Worm (Caenorhabditis elegans) whole organism, L3 larva: ENCODE measurements around the gene git-1.
A peak's percentile ranks its signal among the peaks of the same experiment; 100 is the strongest.

Experiments used
- R02D3.7 ChIP-seq: fragments of 150-350 bp; optimal IDR thresholded peaks from 2 replicates; lab custom pipeline; 2014; ENCODE audit warnings: missing biosample characterization, missing genetic modification characterization
- ZK546.5 ChIP-seq: sonication (generic microtip); optimal IDR thresholded peaks from 2 replicates; lab custom pipeline; 2017; ENCODE audit warnings: missing biosample characterization, missing genetic modification characterization
- aly-2 ChIP-seq: fragments of 150-350 bp; optimal IDR thresholded peaks from 2 replicates; lab custom pipeline; 2014; ENCODE audit warnings: missing biosample characterization, missing genetic modification characterization
- ama-1 ChIP-seq: fragments of 150-350 bp; optimal IDR thresholded peaks from 2 replicates; lab custom pipeline; 2018
- ceh-16 ChIP-seq: sonication (generic microtip); optimal IDR thresholded peaks from 2 replicates; lab custom pipeline; 2017; ENCODE audit warnings: missing biosample characterization, missing genetic modification characterization
- ceh-28 ChIP-seq: fragments of 150-350 bp; optimal IDR thresholded peaks from 2 replicates; lab custom pipeline; 2014; ENCODE audit warnings: missing biosample characterization, missing genetic modification reagents, missing genetic modification characterization
- ceh-82 ChIP-seq: fragments of 150-350 bp; optimal IDR thresholded peaks from 2 replicates; lab custom pipeline; 2014; ENCODE audit warnings: missing biosample characterization, missing genetic modification characterization
- ceh-9 ChIP-seq: sonication (generic microtip); optimal IDR thresholded peaks from 2 replicates; lab custom pipeline; 2018; ENCODE audit warnings: missing biosample characterization, missing genetic modification characterization
- daf-12 ChIP-seq: fragments of 150-350 bp; optimal IDR thresholded peaks from 2 replicates; lab custom pipeline; 2014; ENCODE audit warnings: missing biosample characterization, missing genetic modification reagents, missing genetic modification characterization
- egl-27 ChIP-seq: sonication (generic microtip); optimal IDR thresholded peaks from 4 replicates; lab custom pipeline; 2017; ENCODE audit warnings: missing biosample characterization, missing genetic modification reagents, missing genetic modification characterization
- egl-5 ChIP-seq: fragments of 150-350 bp; optimal IDR thresholded peaks from 2 replicates; lab custom pipeline; 2017; ENCODE audit warnings: missing biosample characterization, missing genetic modification reagents, missing genetic modification characterization, inconsistent platforms
- elt-1 ChIP-seq: fragments of 150-350 bp; optimal IDR thresholded peaks from 2 replicates; lab custom pipeline; 2014; ENCODE audit warnings: missing biosample characterization, missing genetic modification characterization
- elt-2 ChIP-seq: sonication (generic microtip); optimal IDR thresholded peaks from 2 replicates; lab custom pipeline; 2016; ENCODE audit warnings: missing genetic modification reagents, mild to moderate bottlenecking, missing genetic modification characterization, missing compliant biosample characterization
- elt-3 ChIP-seq, 3 experiments: fragments of 150-350 bp in 1 of 3; sonication (generic microtip) in 2 of 3; optimal IDR thresholded peaks; 2 replicates in 2 of 3; 4 replicates in 1 of 3; lab custom pipeline; 2014 to 2017; ENCODE audit warnings: missing biosample characterization in 3 of 3, missing genetic modification characterization in 3 of 3
- eor-1 ChIP-seq, 2 experiments: fragments of 150-350 bp; optimal IDR thresholded peaks; 2 replicates each; lab custom pipeline; 2014 to 2018; ENCODE audit warnings: missing biosample characterization in 2 of 2, missing genetic modification characterization in 2 of 2
- fkh-10 ChIP-seq: sonication (generic microtip); optimal IDR thresholded peaks from 2 replicates; lab custom pipeline; 2017; ENCODE audit warnings: missing biosample characterization, missing genetic modification reagents, missing genetic modification characterization
- fkh-2 ChIP-seq: fragments of 150-350 bp; optimal IDR thresholded peaks from 2 replicates; lab custom pipeline; 2014; ENCODE audit warnings: missing biosample characterization, missing genetic modification reagents, missing genetic modification characterization
- fos-1 ChIP-seq: fragments of 150-350 bp; optimal IDR thresholded peaks from 2 replicates; lab custom pipeline; 2014; ENCODE audit warnings: missing biosample characterization, missing genetic modification characterization
- hmg-11 ChIP-seq: sonication (generic microtip); optimal IDR thresholded peaks from 2 replicates; lab custom pipeline; 2016; ENCODE audit warnings: missing genetic modification characterization, missing compliant biosample characterization
- jun-1 ChIP-seq: fragments of 150-350 bp; optimal IDR thresholded peaks from 2 replicates; lab custom pipeline; 2014; ENCODE audit warnings: missing biosample characterization, missing genetic modification reagents, missing genetic modification characterization
- lin-15B ChIP-seq: fragments of 150-350 bp; optimal IDR thresholded peaks from 2 replicates; lab custom pipeline; 2014; ENCODE audit warnings: missing biosample characterization, missing genetic modification characterization
- lin-39 ChIP-seq: fragments of 150-350 bp; optimal IDR thresholded peaks from 2 replicates; lab custom pipeline; 2018; ENCODE audit warnings: missing biosample characterization, missing genetic modification reagents, missing genetic modification characterization
- lsy-12 ChIP-seq: sonication (generic microtip); optimal IDR thresholded peaks from 2 replicates; lab custom pipeline; 2016; ENCODE audit warnings: mild to moderate bottlenecking, missing genetic modification characterization, missing compliant biosample characterization
- mdl-1 ChIP-seq: fragments of 150-350 bp; optimal IDR thresholded peaks from 2 replicates; lab custom pipeline; 2014; ENCODE audit warnings: missing biosample characterization, missing genetic modification characterization
- mml-1 ChIP-seq: fragments of 150-350 bp; sonication (generic microtip); optimal IDR thresholded peaks from 3 replicates; lab custom pipeline; 2014; ENCODE audit warnings: missing biosample characterization, missing genetic modification characterization
- nfya-1 ChIP-seq: sonication (generic microtip); optimal IDR thresholded peaks from 2 replicates; lab custom pipeline; 2017; ENCODE audit warnings: missing genetic modification characterization, mild to moderate bottlenecking, missing compliant biosample characterization, antibody characterized with exemption, moderate library complexity; ENCODE audit not compliant: insufficient read depth
- nhr-11 ChIP-seq: fragments of 150-350 bp; optimal IDR thresholded peaks from 2 replicates; lab custom pipeline; 2014; ENCODE audit warnings: missing biosample characterization, missing genetic modification characterization
- nhr-12 ChIP-seq: fragments of 150-350 bp; optimal IDR thresholded peaks from 2 replicates; lab custom pipeline; 2014; ENCODE audit warnings: missing biosample characterization, missing genetic modification characterization
- nhr-23 ChIP-seq: fragments of 150-350 bp; optimal IDR thresholded peaks from 2 replicates; lab custom pipeline; 2014; ENCODE audit warnings: missing biosample characterization, missing genetic modification reagents, missing genetic modification characterization
- nhr-237 ChIP-seq: fragments of 150-350 bp; optimal IDR thresholded peaks from 2 replicates; lab custom pipeline; 2014; ENCODE audit warnings: missing biosample characterization, missing genetic modification characterization
- nhr-25 ChIP-seq: sonication (generic microtip); optimal IDR thresholded peaks from 2 replicates; lab custom pipeline; 2017; ENCODE audit warnings: missing biosample characterization, missing genetic modification characterization
- nhr-28 ChIP-seq: fragments of 150-350 bp; optimal IDR thresholded peaks from 2 replicates; lab custom pipeline; 2014; ENCODE audit warnings: missing biosample characterization, missing genetic modification characterization
- nhr-43 ChIP-seq: sonication (generic microtip); optimal IDR thresholded peaks from 2 replicates; lab custom pipeline; 2016; ENCODE audit warnings: mild to moderate bottlenecking, missing genetic modification characterization, missing compliant biosample characterization; ENCODE audit not compliant: poor library complexity, severe bottlenecking
- nhr-67 ChIP-seq: fragments of 150-350 bp; optimal IDR thresholded peaks from 2 replicates; lab custom pipeline; 2014; ENCODE audit warnings: missing biosample characterization, missing genetic modification characterization
- nhr-76 ChIP-seq: fragments of 150-350 bp; sonication (generic microtip); optimal IDR thresholded peaks from 5 replicates; lab custom pipeline; 2014; ENCODE audit warnings: missing biosample characterization, missing genetic modification characterization
- nhr-77 ChIP-seq: fragments of 150-350 bp; optimal IDR thresholded peaks from 2 replicates; lab custom pipeline; 2014; ENCODE audit warnings: missing biosample characterization, missing genetic modification characterization
- pha-4 ChIP-seq: fragments of 150-350 bp; optimal IDR thresholded peaks from 2 replicates; lab custom pipeline; 2014; ENCODE audit warnings: missing biosample characterization, missing genetic modification reagents, missing genetic modification characterization
- pqm-1 ChIP-seq: fragments of 150-350 bp; optimal IDR thresholded peaks from 2 replicates; lab custom pipeline; 2017; ENCODE audit warnings: missing biosample characterization, missing genetic modification characterization, inconsistent platforms
- sea-2 ChIP-seq: fragments of 150-350 bp; sonication (generic microtip); optimal IDR thresholded peaks from 4 replicates; lab custom pipeline; 2014; ENCODE audit warnings: missing biosample characterization, missing genetic modification reagents, missing genetic modification characterization
- skn-1 ChIP-seq: fragments of 150-350 bp; optimal IDR thresholded peaks from 2 replicates; lab custom pipeline; 2014; ENCODE audit warnings: missing biosample characterization, missing genetic modification characterization
- snpc-4 ChIP-seq: fragments of 150-350 bp; optimal IDR thresholded peaks from 2 replicates; lab custom pipeline; 2014; ENCODE audit warnings: missing biosample characterization, missing genetic modification characterization
- tbx-2 ChIP-seq: sonication (generic microtip); optimal IDR thresholded peaks from 2 replicates; lab custom pipeline; 2016; ENCODE audit warnings: mild to moderate bottlenecking, missing genetic modification characterization, missing compliant biosample characterization
- unc-39 ChIP-seq: sonication (generic microtip); optimal IDR thresholded peaks from 4 replicates; lab custom pipeline; 2017; ENCODE audit warnings: missing biosample characterization, missing genetic modification characterization
- unc-62 ChIP-seq: fragments of 150-350 bp; sonication (generic microtip); optimal IDR thresholded peaks from 4 replicates; lab custom pipeline; 2014; ENCODE audit warnings: missing biosample characterization, missing genetic modification reagents, missing genetic modification characterization
- zag-1 ChIP-seq: fragments of 150-350 bp; optimal IDR thresholded peaks from 2 replicates; lab custom pipeline; 2014; ENCODE audit warnings: missing biosample characterization, missing genetic modification characterization
- ztf-11 ChIP-seq: fragments of 150-350 bp; optimal IDR thresholded peaks from 2 replicates; lab custom pipeline; 2014; ENCODE audit warnings: missing biosample characterization, missing genetic modification characterization
- ztf-4 ChIP-seq: fragments of 150-350 bp; optimal IDR thresholded peaks from 2 replicates; lab custom pipeline; 2014; ENCODE audit warnings: missing biosample characterization, missing genetic modification characterization

The git-1 gene

ce11 chrX:10566775-10567174, 42.1 kb downstream of the git-1 start (continued):
- TF ChIP-seq nhr-237 (tag; lab: Kevin White, UChicago) (no peak), hmg-11 (tag; lab: Kevin White, UChicago) (peak; percentile 11), nhr-12 (tag; lab: Kevin White, UChicago) (no peak), fos-1 (tag; lab: Kevin White, UChicago) (no peak), egl-27 (tag; lab: Kevin White, UChicago) (no peak), ZK546.5 (no peak)
- TF ChIP-seq, all 47 proteins: peak for 8

DNA sequence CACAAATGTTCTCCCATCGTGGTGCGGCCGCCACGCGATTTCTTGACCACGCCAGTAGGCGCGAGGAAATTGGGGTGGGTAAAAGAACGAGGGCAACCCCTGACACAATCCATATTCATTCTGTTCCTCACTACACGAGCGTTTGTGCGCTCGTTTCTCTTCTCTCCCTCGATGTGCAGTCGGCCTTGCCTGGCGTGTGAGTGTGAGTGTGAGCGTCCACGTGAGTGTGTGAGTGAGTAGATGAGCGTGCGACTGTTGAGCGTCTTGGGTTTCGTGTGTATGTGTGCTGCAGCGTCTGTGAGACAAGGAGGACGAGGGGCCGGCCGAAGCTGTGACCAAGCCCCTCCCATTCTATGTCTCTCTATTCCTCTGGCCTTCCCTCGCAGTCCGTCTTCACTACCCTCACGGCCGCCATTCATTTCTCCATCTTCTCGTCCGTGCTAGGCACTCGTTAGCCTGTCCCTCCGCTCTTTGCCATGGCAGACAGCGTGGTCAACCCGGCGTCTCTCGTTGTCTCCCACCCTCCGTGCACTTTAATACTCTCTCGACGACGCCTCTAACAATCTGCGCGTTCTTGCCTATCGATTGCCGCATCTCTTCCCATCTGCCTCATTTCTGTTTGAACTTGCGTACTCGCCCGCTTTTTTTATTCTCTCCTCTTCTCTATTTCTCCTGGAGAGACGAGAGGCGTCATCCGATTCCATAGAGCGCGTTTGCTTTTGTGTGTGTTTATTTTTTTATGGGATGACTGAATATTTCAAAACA, 43.9 kb downstream of the git-1 start:
- TF ChIP-seq nhr-237 (tag; lab: Kevin White, UChicago) = no peak
- TF ChIP-seq nhr-23 = peak; percentile 94
- TF ChIP-seq elt-3 (tag; optimal IDR thresholded peaks at IDR 0.05; lab: Kevin White, UChicago) = peak in 1 of 3 experiments; percentile 59
- peak; percentile 98 for TF ChIP-seq sea-2 (GFP tag; lab: Kevin White, UChicago)
- no peak for TF ChIP-seq ztf-4 (tag; lab: Kevin White, UChicago)
- peak; percentile 98 for TF ChIP-seq ceh-28 (tag; lab: Kevin White, UChicago)
- TF ChIP-seq nhr-77 (tag; lab: Kevin White, UChicago) = peak; percentile 71
- peak; percentile 77 for TF ChIP-seq aly-2
- peak; percentile 93 for TF ChIP-seq lsy-12
- TF ChIP-seq ZK546.5 = no peak
- peak; percentile 98 for TF ChIP-seq pha-4 (tag; lab: Kevin White, UChicago)
- TF ChIP-seq nhr-11 = peak; percentile 72
- peak; percentile 94 for TF ChIP-seq tbx-2
- peak; percentile 90 for TF ChIP-seq nhr-43 (tag; lab: Kevin White, UChicago)
- peak; percentile 13 for TF ChIP-seq daf-12 (tag; lab: Kevin White, UChicago)
- TF ChIP-seq nhr-28 (tag; lab: Kevin White, UChicago) = no peak
- peak; percentile 47 for TF ChIP-seq nhr-67
- TF ChIP-seq elt-1 (tag; lab: Kevin White, UChicago) = peak; percentile 80
- TF ChIP-seq eor-1 (tag; optimal IDR thresholded peaks at IDR 0.05; lab: Kevin White, UChicago) = peak in 1 of 2 experiments; percentile 43
- TF ChIP-seq pqm-1 (tag; lab: Kevin White, UChicago) = peak; percentile 73
- TF ChIP-seq jun-1 (tag; lab: Kevin White, UChicago) = peak; percentile 84
- TF ChIP-seq lin-39 (tag; lab: Kevin White, UChicago) = peak; percentile 93
- TF ChIP-seq fos-1 (tag; lab: Kevin White, UChicago) = peak; percentile 39
- no peak for TF ChIP-seq nhr-76
- TF ChIP-seq snpc-4 = peak; percentile 80
- TF ChIP-seq fkh-10 (GFP tag; lab: Kevin White, UChicago) = peak; percentile 80
- TF ChIP-seq R02D3.7 (tag; lab: Kevin White, UChicago) = peak; percentile 80
- TF ChIP-seq egl-5 (tag; lab: Kevin White, UChicago) = peak; percentile 86
- TF ChIP-seq elt-2 (tag; lab: Kevin White, UChicago) = peak; percentile 91
- peak; percentile 86 for TF ChIP-seq ceh-82 (tag; lab: Kevin White, UChicago)
- peak; percentile 61 for TF ChIP-seq unc-62
- TF ChIP-seq mdl-1 (tag; lab: Kevin White, UChicago) = peak; percentile 96
- TF ChIP-seq zag-1 (tag; lab: Kevin White, UChicago) = peak; percentile 77
- peak; percentile 63 for TF ChIP-seq egl-27 (tag; lab: Kevin White, UChicago)
- peak; percentile 94 for TF ChIP-seq nfya-1 (tag; lab: Kevin White, UChicago)
- TF ChIP-seq hmg-11 (tag; lab: Kevin White, UChicago) = peak; percentile 100
- no peak for TF ChIP-seq nhr-12 (tag; lab: Kevin White, UChicago)
- no peak for TF ChIP-seq fkh-2
- TF ChIP-seq ztf-11 = peak; percentile 31
- peak; percentile 79 for TF ChIP-seq ama-1 (lab: Kevin White, UChicago)
- no peak for TF ChIP-seq unc-39 (tag; lab: Kevin White, UChicago)
- TF ChIP-seq ceh-16 (tag; lab: Kevin White, UChicago) = no peak
- peak; percentile 90 for TF ChIP-seq lin-15B (tag; lab: Kevin White, UChicago)
- no peak for TF ChIP-seq mml-1 (tag; lab: Kevin White, UChicago)
- peak; percentile 94 for TF ChIP-seq nhr-25 (tag; lab: Kevin White, UChicago)
- no peak for TF ChIP-seq ceh-9 (tag; lab: Kevin White, UChicago)
- TF ChIP-seq skn-1 = peak; percentile 78
